Fruit fly (Drosophila melanogaster): Measurements from ENCODE around the gene Nup154.
A peak's percentile ranks its signal among the peaks of the same experiment; 100 is the strongest.

Nup154 gene

DNA sequence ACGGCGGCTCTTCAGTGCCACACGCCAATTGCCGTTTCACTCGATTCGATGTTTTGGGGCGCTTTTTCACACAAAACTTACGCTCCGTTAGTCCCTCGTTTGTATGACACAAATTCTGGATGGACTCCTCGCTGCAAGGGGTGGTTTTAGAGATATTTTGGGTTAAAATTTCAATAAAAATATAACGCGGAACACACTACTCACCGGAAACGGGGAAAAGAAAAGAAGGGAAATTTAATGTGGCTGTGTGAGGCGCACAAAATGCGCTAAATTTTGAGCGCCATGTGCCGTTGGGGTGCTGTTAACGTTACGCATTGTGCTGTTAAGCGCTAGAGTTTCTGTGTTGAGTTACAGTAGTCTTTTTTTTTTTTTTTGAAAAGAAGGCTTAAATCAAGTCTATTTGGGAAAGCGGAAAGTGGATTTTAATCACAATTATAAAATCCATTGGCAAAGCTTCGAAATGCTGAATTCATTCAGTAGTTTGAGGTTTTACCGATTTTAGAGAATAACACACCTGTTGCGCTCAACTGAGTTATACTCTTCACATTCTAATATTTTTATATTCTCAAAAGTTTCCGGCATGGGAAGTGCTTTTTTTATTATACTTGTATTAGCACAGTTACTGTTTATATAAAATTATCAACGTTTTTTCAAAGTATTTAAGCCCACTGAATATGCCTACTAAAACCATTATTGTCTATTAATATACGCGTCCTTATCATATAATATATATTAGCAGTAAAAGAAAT is 521 bp upstream of the Nup154 start, which contains the start of gene RpL9 (continued):
- TF ChIP-seq Sox102F (GFP tag; optimal IDR thresholded peaks at IDR 0.05): no peak
- TF ChIP-seq al (GFP tag; IDR thresholded peaks at IDR 0.05): no peak; the same call in 1 of the 2 replicates
- TF ChIP-seq CG34422 (GFP tag; IDR thresholded peaks at IDR 0.05): peak; percentile 83
- TF ChIP-seq CG11560 (tag; IDR thresholded peaks at IDR 0.05): no peak
- TF ChIP-seq mam (GFP tag; optimal IDR thresholded peaks at IDR 0.05): no peak
- TF ChIP-seq Dad (GFP tag; optimal IDR thresholded peaks at IDR 0.05): peak; percentile 13
- TF ChIP-seq CG34376 (GFP tag; optimal IDR thresholded peaks at IDR 0.05): peak; percentile 92
- TF ChIP-seq inv (GFP tag; IDR thresholded peaks at IDR 0.05; ENCODE audit: partially characterized antibody): no peak
- 0 out of 2 replicates have a peak, but pooled peaks have one; percentile 35 for TF ChIP-seq dati (GFP tag; IDR thresholded peaks at IDR 0.05)
- TF ChIP-seq ap (GFP tag; IDR thresholded peaks at IDR 0.05): peak; percentile 75
- peak; percentile 38 for TF ChIP-seq Usf (GFP tag; optimal IDR thresholded peaks at IDR 0.05)
- 0 out of 2 replicates have a peak, but pooled peaks have one; percentile 10 for TF ChIP-seq Taf1 (GFP tag; IDR thresholded peaks at IDR 0.05)
- no peak; the same call in 1 of the 2 replicates for TF ChIP-seq HLH3B (GFP tag; IDR thresholded peaks at IDR 0.05)
- TF ChIP-seq CG9797 (GFP tag; optimal IDR thresholded peaks at IDR 0.05): peak; percentile 57
- peak; percentile 17; the same call in 1 of the 2 replicates for TF ChIP-seq Bgb (GFP tag; IDR thresholded peaks at IDR 0.05; ENCODE audit: partially characterized antibody)
- TF ChIP-seq seq (GFP tag; IDR thresholded peaks at IDR 0.05): peak; percentile 57; the same call in 1 of the 2 replicates
- no peak for TF ChIP-seq Nf-YC (tag; optimal IDR thresholded peaks at IDR 0.05)
- no peak for TF ChIP-seq jumu (GFP tag; optimal IDR thresholded peaks at IDR 0.05)
- TF ChIP-seq CG17361 (GFP tag; IDR thresholded peaks at IDR 0.05): peak; percentile 50; the same call in 2 of the 3 replicates
- peak; percentile 40 for TF ChIP-seq CG9609 (GFP tag; optimal IDR thresholded peaks at IDR 0.05)
- peak; percentile 6 for TF ChIP-seq CG4854 (GFP tag; optimal IDR thresholded peaks at IDR 0.05)
- TF ChIP-seq shn (GFP tag; optimal IDR thresholded peaks at IDR 0.05): peak; percentile 25
- TF ChIP-seq maf-S (GFP tag; optimal IDR thresholded peaks at IDR 0.05): peak; percentile 60
- peak; percentile 38 for TF ChIP-seq Sry-β (GFP tag; optimal IDR thresholded peaks at IDR 0.05)
- peak; percentile 11 for TF ChIP-seq ind (GFP tag; optimal IDR thresholded peaks at IDR 0.05)
- TF ChIP-seq HmgD (GFP tag; optimal IDR thresholded peaks at IDR 0.05): no peak
- peak; percentile 97 for TF ChIP-seq Med (GFP tag)
- TF ChIP-seq trh (GFP tag; optimal IDR thresholded peaks at IDR 0.05): peak; percentile 37
- TF ChIP-seq gcm2 (GFP tag; optimal IDR thresholded peaks at IDR 0.05): peak; percentile 1
- TF ChIP-seq NFAT (GFP tag; IDR thresholded peaks at IDR 0.05): no peak; the same call in 1 of the 2 replicates
- no peak for TF ChIP-seq lab (GFP tag; optimal IDR thresholded peaks at IDR 0.05)
- peak; percentile 43; the same call in 1 of the 2 replicates for TF ChIP-seq rib (GFP tag; IDR thresholded peaks at IDR 0.05)
- TF ChIP-seq C15 (GFP tag; IDR thresholded peaks at IDR 0.05): peak; percentile 61; the same call in 1 of the 3 replicates
- peak; percentile 48 for TF ChIP-seq Fer2 (tag; optimal IDR thresholded peaks at IDR 0.05)
- TF ChIP-seq chn (GFP tag; optimal IDR thresholded peaks at IDR 0.05): peak; percentile 33
- TF ChIP-seq caup (GFP tag; optimal IDR thresholded peaks at IDR 0.05; ENCODE audit: severe bottlenecking): peak; percentile 88
- TF ChIP-seq Side (GFP tag; optimal IDR thresholded peaks at IDR 0.05): peak; percentile 82
- peak; percentile 81; the same call in 2 of the 3 replicates for TF ChIP-seq gce (GFP tag; IDR thresholded peaks at IDR 0.05)
- TF ChIP-seq MTF-1 (GFP tag; optimal IDR thresholded peaks at IDR 0.05; ENCODE audit: borderline replicate concordance): peak; percentile 92
- peak; percentile 45 for TF ChIP-seq Dip3 (GFP tag; optimal IDR thresholded peaks at IDR 0.05)
- TF ChIP-seq CG2202 (tag; optimal IDR thresholded peaks at IDR 0.05): peak; percentile 67
- peak; percentile 34 for TF ChIP-seq H2.0 (GFP tag; IDR thresholded peaks at IDR 0.05)
- TF ChIP-seq CG14860 (GFP tag; IDR thresholded peaks at IDR 0.05; ENCODE audit: partially characterized antibody): no peak
- no peak for TF ChIP-seq CG10543 (GFP tag; optimal IDR thresholded peaks at IDR 0.05)
- peak; percentile 72 for TF ChIP-seq CG10267 (tag; optimal IDR thresholded peaks at IDR 0.05)
- TF ChIP-seq Tbp (GFP tag; optimal IDR thresholded peaks at IDR 0.05): peak; percentile 4
- TF ChIP-seq sr (GFP tag; IDR thresholded peaks at IDR 0.05): no peak
- peak; percentile 54 for TF ChIP-seq CG4424 (GFP tag; optimal IDR thresholded peaks at IDR 0.05)
- no peak for TF ChIP-seq oc (tag; optimal IDR thresholded peaks at IDR 0.05)
